Fruit fly (Drosophila melanogaster) whole organism, embryonic: ENCODE data around the gene CG11309.
A peak's percentile ranks its signal among the peaks of the same experiment; 100 is the strongest.

Experiments used
- Abd-B ChIP-seq: fragments of 200-800 bp; sonication (Bioruptor generic); optimal IDR thresholded peaks from 2 replicates; lab custom pipeline; 2018; ENCODE audit warnings: missing biosample characterization, mild to moderate bottlenecking, missing genetic modification characterization, moderate library complexity
- CG10543 ChIP-seq: fragments of 200-800 bp; sonication (Bioruptor generic); optimal IDR thresholded peaks from 3 replicates; lab custom pipeline; 2017; ENCODE audit warnings: missing biosample characterization, mild to moderate bottlenecking, missing genetic modification characterization, moderate library complexity
- CG11247 ChIP-seq: fragments of 200-800 bp; sonication (Bioruptor generic); IDR thresholded peaks from 2 replicates; pipeline ENCODE4 v1.3.6; 2022; ENCODE audit warnings: missing biosample characterization, missing genetic modification characterization
- CG11504 ChIP-seq: fragments of 200-800 bp; sonication (Bioruptor generic); optimal IDR thresholded peaks from 3 replicates; lab custom pipeline; 2019; ENCODE audit warnings: missing biosample characterization, mild to moderate bottlenecking, missing genetic modification characterization, moderate library complexity
- CG12219 ChIP-seq: fragments of 200-800 bp; sonication (Bioruptor generic); optimal IDR thresholded peaks from 3 replicates; lab custom pipeline; 2018; ENCODE audit warnings: missing biosample characterization, mild to moderate bottlenecking, missing genetic modification characterization
- CG12769 ChIP-seq: fragments of 200-800 bp; sonication (Bioruptor generic); optimal IDR thresholded peaks from 2 replicates; lab custom pipeline; 2019; ENCODE audit warnings: missing biosample characterization, mild to moderate bottlenecking, missing genetic modification characterization, moderate library complexity
- CG14050 ChIP-seq: fragments of 200-800 bp; sonication (Bioruptor generic); IDR thresholded peaks from 3 replicates; pipeline ENCODE4 v1.3.6; 2022; ENCODE audit warnings: missing biosample characterization, missing genetic modification characterization
- CG14860 ChIP-seq: fragments of 200-800 bp; sonication (Bioruptor generic); IDR thresholded peaks from 3 replicates; pipeline ENCODE4 v1.3.6; 2022; ENCODE audit warnings: missing biosample characterization, missing genetic modification characterization; ENCODE audit not compliant: partially characterized antibody
- CG1529 ChIP-seq: fragments of 200-800 bp; sonication (Bioruptor generic); optimal IDR thresholded peaks from 3 replicates; lab custom pipeline; 2018; ENCODE audit warnings: missing biosample characterization, missing genetic modification characterization
- CG15601 ChIP-seq: fragments of 200-800 bp; sonication (Bioruptor generic); optimal IDR thresholded peaks from 3 replicates; lab custom pipeline; 2019; ENCODE audit warnings: missing biosample characterization, mild to moderate bottlenecking, missing genetic modification characterization, moderate library complexity
- CG1602 ChIP-seq: fragments of 200-800 bp; sonication (Bioruptor generic); optimal IDR thresholded peaks from 3 replicates; lab custom pipeline; 2016; ENCODE audit warnings: missing biosample characterization, missing genetic modification characterization
- CG1603 ChIP-seq: fragments of 200-800 bp; sonication (Bioruptor generic); optimal IDR thresholded peaks from 2 replicates; lab custom pipeline; 2019; ENCODE audit warnings: missing biosample characterization, mild to moderate bottlenecking, missing genetic modification characterization, moderate library complexity
- CG16813 ChIP-seq: fragments of 200-800 bp; sonication (Bioruptor generic); IDR thresholded peaks from 3 replicates; pipeline ENCODE4 v1.3.6; 2022; ENCODE audit warnings: missing biosample characterization, missing genetic modification characterization; ENCODE audit not compliant: partially characterized antibody
- CG30403 ChIP-seq: fragments of 200-800 bp; sonication (Bioruptor generic); optimal IDR thresholded peaks from 3 replicates; lab custom pipeline; 2016; ENCODE audit warnings: missing biosample characterization, missing genetic modification characterization
- CG31388 ChIP-seq: fragments of 200-800 bp; sonication (Bioruptor generic); optimal IDR thresholded peaks from 2 replicates; lab custom pipeline; 2016; ENCODE audit warnings: missing biosample characterization, missing genetic modification characterization
- CG31441 ChIP-seq: fragments of 200-800 bp; sonication (Bioruptor generic); IDR thresholded peaks from 2 replicates; pipeline ENCODE4 v1.3.6; 2022; ENCODE audit warnings: missing biosample characterization, missing genetic modification characterization
- CG43689 ChIP-seq: fragments of 200-800 bp; sonication (Bioruptor generic); IDR thresholded peaks from 2 replicates; pipeline ENCODE4 v1.3.6; 2022; ENCODE audit warnings: missing biosample characterization, missing genetic modification characterization
- CG4854 ChIP-seq: fragments of 200-800 bp; sonication (Bioruptor generic); optimal IDR thresholded peaks from 2 replicates; lab custom pipeline; 2016; ENCODE audit warnings: missing biosample characterization, missing genetic modification characterization, inconsistent platforms
- CG6175 ChIP-seq: fragments of 200-800 bp; sonication (Bioruptor generic); IDR thresholded peaks from 3 replicates; pipeline ENCODE4 v1.3.6; 2022; ENCODE audit warnings: missing biosample characterization, missing genetic modification characterization
- CG7745 ChIP-seq: fragments of 200-800 bp; sonication (Bioruptor generic); optimal IDR thresholded peaks from 2 replicates; lab custom pipeline; 2018; ENCODE audit warnings: missing biosample characterization, mild to moderate bottlenecking, missing genetic modification characterization, moderate library complexity
- CG8089 ChIP-seq: fragments of 200-800 bp; sonication (Bioruptor generic); optimal IDR thresholded peaks from 3 replicates; lab custom pipeline; 2016; ENCODE audit warnings: missing biosample characterization, missing genetic modification characterization
- CG9817 ChIP-seq: fragments of 200-800 bp; sonication (Bioruptor generic); optimal IDR thresholded peaks from 2 replicates; lab custom pipeline; 2018; ENCODE audit warnings: missing biosample characterization, mild to moderate bottlenecking, missing genetic modification characterization, moderate library complexity
- CG9932 ChIP-seq: fragments of 200-800 bp; sonication (Bioruptor generic); IDR thresholded peaks from 2 replicates; pipeline ENCODE4 v1.3.6; 2022; ENCODE audit warnings: missing biosample characterization, missing genetic modification characterization
- Camta ChIP-seq: fragments of 200-800 bp; sonication (Bioruptor generic); optimal IDR thresholded peaks from 2 replicates; lab custom pipeline; 2016; ENCODE audit warnings: missing biosample characterization, missing genetic modification characterization
- Dad ChIP-seq: fragments of 200-800 bp; sonication (Bioruptor generic); optimal IDR thresholded peaks from 3 replicates; lab custom pipeline; 2016; ENCODE audit warnings: missing biosample characterization, missing genetic modification characterization
- H2.0 ChIP-seq: fragments of 200-800 bp; sonication (Bioruptor generic); IDR thresholded peaks from 2 replicates; pipeline ENCODE4 v1.3.6; 2022; ENCODE audit warnings: missing biosample characterization, missing genetic modification characterization
- HLHmδ ChIP-seq: fragments of 200-800 bp; sonication (Bioruptor generic); optimal IDR thresholded peaks from 2 replicates; lab custom pipeline; 2018; ENCODE audit warnings: missing biosample characterization, mild to moderate bottlenecking, missing genetic modification characterization, moderate library complexity
- MTF-1 ChIP-seq: fragments of 200-800 bp; sonication (Bioruptor generic); optimal IDR thresholded peaks from 2 replicates; lab custom pipeline; 2018; ENCODE audit warnings: missing biosample characterization, mild to moderate bottlenecking, missing genetic modification characterization, borderline replicate concordance
- Myb ChIP-seq: fragments of 200-800 bp; sonication (Bioruptor generic); optimal IDR thresholded peaks from 2 replicates; lab custom pipeline; 2016; ENCODE audit warnings: missing biosample characterization, missing genetic modification characterization
- Ravus ChIP-seq: fragments of 200-800 bp; sonication (Bioruptor generic); IDR thresholded peaks from 2 replicates; pipeline ENCODE4 v1.3.6; 2022; ENCODE audit warnings: missing biosample characterization, missing genetic modification characterization
- Rfx ChIP-seq: fragments of 200-800 bp; sonication (Bioruptor generic); IDR thresholded peaks from 2 replicates; pipeline ENCODE4 v1.3.6; 2022; ENCODE audit warnings: missing biosample characterization, missing genetic modification characterization
- Sin3A ChIP-seq: fragments of >200 bp; optimal IDR thresholded peaks from 2 replicates; lab custom pipeline; 2018
- Usf ChIP-seq: fragments of 200-800 bp; sonication (Bioruptor generic); optimal IDR thresholded peaks from 2 replicates; lab custom pipeline; 2017; ENCODE audit warnings: missing genotype, missing biosample characterization, missing genetic modification characterization
- cad ChIP-seq: fragments of >200 bp; optimal IDR thresholded peaks from 2 replicates; lab custom pipeline; 2017; ENCODE audit warnings: missing biosample characterization, missing genetic modification characterization
- caup ChIP-seq: fragments of 200-800 bp; sonication (Bioruptor generic); optimal IDR thresholded peaks from 3 replicates; lab custom pipeline; 2017; ENCODE audit warnings: missing biosample characterization, mild to moderate bottlenecking, missing genetic modification characterization, moderate library complexity; ENCODE audit not compliant: severe bottlenecking
- dysf ChIP-seq: fragments of 200-800 bp; sonication (Bioruptor generic); IDR thresholded peaks from 3 replicates; pipeline ENCODE4 v1.3.6; 2022; ENCODE audit warnings: missing biosample characterization, missing genetic modification characterization
- ems ChIP-seq: fragments of 200-800 bp; sonication (Bioruptor generic); optimal IDR thresholded peaks from 3 replicates; lab custom pipeline; 2016; ENCODE audit warnings: missing biosample characterization, missing genetic modification characterization
- exex ChIP-seq: fragments of 200-800 bp; sonication (Bioruptor generic); optimal IDR thresholded peaks from 4 replicates; lab custom pipeline; 2018; ENCODE audit warnings: missing biosample characterization, mild to moderate bottlenecking, missing genetic modification characterization, moderate library complexity
- fd96Cb ChIP-seq: fragments of 200-800 bp; sonication (Bioruptor generic); optimal IDR thresholded peaks from 2 replicates; lab custom pipeline; 2018; ENCODE audit warnings: missing biosample characterization, mild to moderate bottlenecking, missing genetic modification characterization, moderate library complexity
- ken ChIP-seq: fragments of 200-800 bp; sonication (Bioruptor generic); IDR thresholded peaks from 3 replicates; pipeline ENCODE4 v1.3.6; 2022; ENCODE audit warnings: missing biosample characterization, missing genetic modification characterization
- knrl ChIP-seq: fragments of 200-800 bp; sonication (Bioruptor generic); IDR thresholded peaks from 3 replicates; pipeline ENCODE4 v1.3.6; 2022; ENCODE audit warnings: missing biosample characterization, missing genetic modification characterization; ENCODE audit not compliant: partially characterized antibody
- lmd ChIP-seq: fragments of 200-800 bp; sonication (Bioruptor generic); IDR thresholded peaks from 2 replicates; pipeline ENCODE4 v1.3.6; 2022; ENCODE audit warnings: missing biosample characterization, missing genetic modification characterization
- nom ChIP-seq: fragments of 200-800 bp; sonication (Bioruptor generic); optimal IDR thresholded peaks from 2 replicates; lab custom pipeline; 2017; ENCODE audit warnings: missing biosample characterization, missing genetic modification characterization, mild to moderate bottlenecking, moderate library complexity, missing genetic modification reagents
- pb ChIP-seq: fragments of 200-800 bp; sonication (Bioruptor generic); optimal IDR thresholded peaks from 3 replicates; lab custom pipeline; 2016; ENCODE audit warnings: missing biosample characterization, missing genetic modification characterization
- pho ChIP-seq: fragments of 200-800 bp; sonication (Bioruptor generic); optimal IDR thresholded peaks from 2 replicates; lab custom pipeline; 2016; ENCODE audit warnings: missing biosample characterization, missing genetic modification characterization
- pita ChIP-seq: fragments of 200-800 bp; sonication (Bioruptor generic); optimal IDR thresholded peaks from 2 replicates; lab custom pipeline; 2017; ENCODE audit warnings: missing biosample characterization, mild to moderate bottlenecking, missing genetic modification characterization
- pzg ChIP-seq: fragments of 200-800 bp; sonication (Bioruptor generic); optimal IDR thresholded peaks from 3 replicates; lab custom pipeline; 2018; ENCODE audit warnings: missing biosample characterization, mild to moderate bottlenecking, missing genetic modification characterization, moderate library complexity
- repo ChIP-seq: fragments of 200-800 bp; sonication (Bioruptor generic); optimal IDR thresholded peaks from 2 replicates; lab custom pipeline; 2016; ENCODE audit warnings: missing biosample characterization, missing genetic modification characterization
- shn ChIP-seq: fragments of 200-800 bp; sonication (Bioruptor generic); optimal IDR thresholded peaks from 3 replicates; lab custom pipeline; 2016; ENCODE audit warnings: missing biosample characterization, missing genetic modification characterization
- trh ChIP-seq: fragments of 200-800 bp; sonication (Bioruptor generic); optimal IDR thresholded peaks from 2 replicates; lab custom pipeline; 2016; ENCODE audit warnings: missing biosample characterization, missing genetic modification characterization
- yki ChIP-seq: fragments of >200 bp; optimal IDR thresholded peaks from 3 replicates; lab custom pipeline; 2018

CG11309 gene

DNA sequence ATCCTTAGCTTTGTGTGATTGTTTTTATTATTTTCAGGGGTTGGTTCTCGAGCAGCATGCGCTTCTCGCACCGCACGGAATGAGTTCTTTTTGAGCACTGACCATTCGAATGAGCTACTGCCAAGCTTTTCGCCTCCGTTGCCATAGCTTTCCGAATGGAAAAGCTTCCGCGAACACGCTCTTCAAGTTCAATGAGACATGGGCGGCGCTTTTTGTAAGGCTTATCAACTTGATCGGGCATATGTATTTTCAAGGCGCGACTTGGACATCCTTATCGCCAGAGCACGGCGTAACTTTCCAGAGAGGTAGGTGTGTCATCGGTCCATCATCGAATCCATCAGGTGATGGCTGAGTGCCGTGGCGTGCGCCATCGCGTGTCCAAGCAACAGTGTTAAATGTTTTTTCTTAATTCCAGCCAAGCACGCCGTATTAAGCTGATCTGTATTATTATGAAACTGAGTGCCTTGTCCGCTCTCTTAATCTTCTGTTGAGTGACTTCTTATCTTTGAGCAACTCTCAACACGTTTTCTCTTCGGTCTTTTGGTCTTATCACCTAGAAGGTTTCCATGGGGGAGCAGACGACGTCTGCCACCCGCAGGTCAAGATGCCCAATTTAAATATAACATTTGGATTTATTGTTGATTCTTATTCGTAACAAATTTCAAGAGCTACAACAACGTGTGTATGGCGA lies 24.4 kb downstream of the CG11309 start, which contains the start of gene AcCoAS (continued):
- TF ChIP-seq nom (GFP tag; lab: Kevin White, UChicago), result peak; percentile 26
- TF ChIP-seq Abd-B (GFP tag; lab: Kevin White, UChicago), result no peak
- TF ChIP-seq lmd (GFP tag; lab: Robert Waterston, UW), result no peak
- no peak for TF ChIP-seq CG14860
- peak; percentile 67 for TF ChIP-seq CG12769
- no peak for TF ChIP-seq Camta
- peak; percentile 3 for TF ChIP-seq Myb
- peak; percentile 22 for TF ChIP-seq CG30403 (GFP tag; lab: Kevin White, UChicago)
- TF ChIP-seq pita, result no peak
- no peak for TF ChIP-seq shn
- no peak for TF ChIP-seq CG6175 (GFP tag; lab: Robert Waterston, UW)
- no peak for TF ChIP-seq CG8089
- TF ChIP-seq CG31388 (GFP tag; lab: Kevin White, UChicago), result no peak
- no peak for TF ChIP-seq Sin3A (lab: Kevin White, UChicago)
- peak; percentile 3 for TF ChIP-seq CG11504 (tag; lab: Kevin White, UChicago)
- TF ChIP-seq yki, result no peak
- TF ChIP-seq CG14050, result no peak
- TF ChIP-seq dysf, result peak; percentile 32; the same call in 1 of the 3 replicates
- TF ChIP-seq CG16813 (GFP tag; lab: Robert Waterston, UW), result no peak
- TF ChIP-seq CG10543 (GFP tag; lab: Kevin White, UChicago), result peak; percentile 88
- peak; percentile 14 for TF ChIP-seq MTF-1 (GFP tag; lab: Kevin White, UChicago)
- no peak for TF ChIP-seq repo (GFP tag; lab: Kevin White, UChicago)
- no peak for TF ChIP-seq CG1602 (GFP tag; lab: Kevin White, UChicago)
- no peak for TF ChIP-seq CG1529 (GFP tag; lab: Kevin White, UChicago)
- TF ChIP-seq pb, result no peak
- peak; percentile 30 for TF ChIP-seq pho (GFP tag; lab: Kevin White, UChicago)
- TF ChIP-seq CG31441, result no peak
- peak; percentile 76 for TF ChIP-seq Rfx (GFP tag; lab: Robert Waterston, UW)
- TF ChIP-seq pzg (GFP tag; lab: Kevin White, UChicago), result peak; percentile 33
- TF ChIP-seq CG7745 (tag; lab: Kevin White, UChicago), result no peak
- no peak for TF ChIP-seq ken (GFP tag; lab: Robert Waterston, UW)
- no peak for TF ChIP-seq Ravus (GFP tag; lab: Robert Waterston, UW)
- TF ChIP-seq CG9932, result peak; percentile 56; the same call in 1 of the 2 replicates
- TF ChIP-seq CG4854, result no peak
- no peak for TF ChIP-seq CG12219
- no peak for TF ChIP-seq H2.0 (GFP tag; lab: Robert Waterston, UW)
- TF ChIP-seq CG1603 (tag; lab: Kevin White, UChicago), result no peak
- TF ChIP-seq CG11247 (GFP tag; lab: Robert Waterston, UW), result no peak
- TF ChIP-seq HLHmδ (GFP tag; lab: Kevin White, UChicago), result no peak
- TF ChIP-seq CG15601 (tag; lab: Kevin White, UChicago), result no peak
- TF ChIP-seq fd96Cb (tag; lab: Kevin White, UChicago), result no peak
- TF ChIP-seq CG43689 (GFP tag; lab: Robert Waterston, UW), result no peak
- no peak for TF ChIP-seq CG9817
- no peak for TF ChIP-seq knrl
- TF ChIP-seq exex (tag; lab: Kevin White, UChicago), result peak; percentile 76
- TF ChIP-seq cad (GFP tag; lab: Kevin White, UChicago), result no peak
- no peak for TF ChIP-seq trh
- no peak for TF ChIP-seq Usf (GFP tag; lab: Kevin White, UChicago)
- TF ChIP-seq Dad (GFP tag; lab: Kevin White, UChicago), result no peak
- peak; percentile 49 for TF ChIP-seq caup (GFP tag; lab: Kevin White, UChicago)
- peak; percentile 9 for TF ChIP-seq ems (GFP tag; lab: Kevin White, UChicago)
